Fruit fly (Drosophila melanogaster): ENCODE data around the gene synr.

- no peak for TF ChIP-seq topi (GFP tag; optimal IDR thresholded peaks at IDR 0.05)
- TF ChIP-seq CG6808 (GFP tag; optimal IDR thresholded peaks at IDR 0.05): no peak
- TF ChIP-seq Blimp-1 (GFP tag; optimal IDR thresholded peaks at IDR 0.05): no peak
- TF ChIP-seq fd59A (GFP tag; optimal IDR thresholded peaks at IDR 0.05): no peak
- TF ChIP-seq CG6276 (GFP tag; optimal IDR thresholded peaks at IDR 0.05): no peak
- TF ChIP-seq Lpt (GFP tag; optimal IDR thresholded peaks at IDR 0.05): no peak
- no peak for TF ChIP-seq lz (GFP tag; optimal IDR thresholded peaks at IDR 0.05)
- TF ChIP-seq vri (GFP tag; optimal IDR thresholded peaks at IDR 0.05): no peak
- TF ChIP-seq CG10669 (GFP tag; optimal IDR thresholded peaks at IDR 0.05): no peak
- TF ChIP-seq CG11294 (GFP tag; IDR thresholded peaks at IDR 0.05): no peak
- no peak for TF ChIP-seq Smox (GFP tag; optimal IDR thresholded peaks at IDR 0.05)
- TF ChIP-seq fkh (GFP tag; optimal IDR thresholded peaks at IDR 0.05): no peak
- no peak for TF ChIP-seq Sox102F (GFP tag; optimal IDR thresholded peaks at IDR 0.05)
These were observed 31.3 kb downstream of the synr start, which contains the start of gene mRpL28 for dm6 chr2L:4973731-4974415.
